Worm (Caenorhabditis elegans) whole organism, L4 larva: ENCODE measurements around the gene ndx-3.
A peak's percentile ranks its signal among the peaks of the same experiment; 100 is the strongest.

Source experiments
- ces-1 ChIP-seq: fragments of 150-350 bp; sonication (generic microtip); optimal IDR thresholded peaks from 4 replicates; lab custom pipeline; 2014; ENCODE audit warnings: missing biosample characterization, missing genetic modification reagents, missing genetic modification characterization
- fkh-10 ChIP-seq: fragments of 150-350 bp; optimal IDR thresholded peaks from 2 replicates; lab custom pipeline; 2014; ENCODE audit warnings: missing biosample characterization, missing genetic modification reagents, missing genetic modification characterization
- jun-1 ChIP-seq: fragments of 150-350 bp; optimal IDR thresholded peaks from 2 replicates; lab custom pipeline; 2014; ENCODE audit warnings: missing biosample characterization, missing genetic modification reagents, missing genetic modification characterization
- lin-13 ChIP-seq: fragments of 150-350 bp; optimal IDR thresholded peaks from 2 replicates; lab custom pipeline; 2014; ENCODE audit warnings: missing biosample characterization, missing genetic modification reagents, missing genetic modification characterization
- lir-3 ChIP-seq: sonication (generic microtip); optimal IDR thresholded peaks from 2 replicates; lab custom pipeline; 2016; ENCODE audit warnings: mild to moderate bottlenecking, missing genetic modification characterization, missing compliant biosample characterization
- lsy-2 ChIP-seq, 2 experiments: fragments of 150-350 bp in 1 of 2; sonication (generic microtip) in 1 of 2; optimal IDR thresholded peaks; 2 replicates each; lab custom pipeline; 2014 to 2017; ENCODE audit warnings: missing biosample characterization in 2 of 2, missing genetic modification characterization in 2 of 2
- nhr-237 ChIP-seq: sonication (generic microtip); optimal IDR thresholded peaks from 2 replicates; lab custom pipeline; 2017; ENCODE audit warnings: missing biosample characterization, missing genetic modification characterization
- nhr-48 ChIP-seq: sonication (generic microtip); optimal IDR thresholded peaks from 2 replicates; lab custom pipeline; 2016; ENCODE audit warnings: mild to moderate bottlenecking, missing genetic modification characterization, missing compliant biosample characterization
- nhr-6 ChIP-seq: fragments of 150-350 bp; optimal IDR thresholded peaks from 2 replicates; lab custom pipeline; 2014; ENCODE audit warnings: missing biosample characterization, missing genetic modification characterization
- set-16 ChIP-seq: fragments of 200-800 bp; sonication (Bioruptor generic); IDR thresholded peaks from 2 replicates; pipeline ENCODE4 v1.3.6; 2022; ENCODE audit warnings: missing genetic modification reagents, missing genetic modification characterization, missing compliant biosample characterization
- skn-1 ChIP-seq: fragments of 150-350 bp; optimal IDR thresholded peaks from 2 replicates; lab custom pipeline; 2014; ENCODE audit warnings: missing biosample characterization, missing genetic modification characterization
- unc-62 ChIP-seq, 3 experiments: fragments of 150-350 bp in 1 of 3; sonication (generic microtip); optimal IDR thresholded peaks in 2 of 3; peaks in 1 of 3; 1 replicate in 1 of 3; 2 replicates in 2 of 3; lab custom pipeline; 2014 to 2017; ENCODE audit warnings: missing biosample characterization in 3 of 3, missing genetic modification characterization in 3 of 3, missing genetic modification reagents in 3 of 3, missing genotype in 1 of 3

- no peak for TF ChIP-seq nhr-6 (tag; lab: Kevin White, UChicago)
- peak in 1 of 2 experiments; percentile 96 for TF ChIP-seq unc-62 (GFP tag; optimal IDR thresholded peaks at IDR 0.05 in 1 of 2; lab: Kevin White, UChicago)
- TF ChIP-seq unc-62 (tag; optimal IDR thresholded peaks at IDR 0.05; lab: Kevin White, UChicago) = no peak
- no peak for TF ChIP-seq ces-1 (GFP tag; lab: Kevin White, UChicago)
- no peak for TF ChIP-seq nhr-237 (tag; lab: Kevin White, UChicago)
- TF ChIP-seq skn-1 (tag; lab: Kevin White, UChicago) = no peak
- TF ChIP-seq fkh-10 (GFP tag; lab: Kevin White, UChicago) = no peak
- no peak for TF ChIP-seq lir-3 (tag; lab: Kevin White, UChicago)
- TF ChIP-seq set-16 (GFP tag; lab: Robert Waterston, UW) = no peak
- TF ChIP-seq jun-1 (tag; lab: Kevin White, UChicago) = no peak
- no peak for TF ChIP-seq lin-13 (GFP tag; lab: Kevin White, UChicago)
- TF ChIP-seq nhr-48 (tag; lab: Kevin White, UChicago) = no peak
- TF ChIP-seq lsy-2 (tag; optimal IDR thresholded peaks at IDR 0.05; lab: Kevin White, UChicago) = no peak
Measured at ce11 chrII:4924729-4925128, 28.7 kb upstream of the ndx-3 start.
